Fruit fly (Drosophila melanogaster) S2 (cell line): Measurements from ENCODE around the gene CG13039.

ENCODE experiments used
- CG8478 ChIP-seq: fragments of >200 bp; optimal IDR thresholded peaks from 2 replicates; lab custom pipeline; 2018
- CTCF ChIP-seq, 2 experiments: fragments of >200 bp; optimal IDR thresholded peaks; 2 replicates each; lab custom pipeline; 2018

DNA sequence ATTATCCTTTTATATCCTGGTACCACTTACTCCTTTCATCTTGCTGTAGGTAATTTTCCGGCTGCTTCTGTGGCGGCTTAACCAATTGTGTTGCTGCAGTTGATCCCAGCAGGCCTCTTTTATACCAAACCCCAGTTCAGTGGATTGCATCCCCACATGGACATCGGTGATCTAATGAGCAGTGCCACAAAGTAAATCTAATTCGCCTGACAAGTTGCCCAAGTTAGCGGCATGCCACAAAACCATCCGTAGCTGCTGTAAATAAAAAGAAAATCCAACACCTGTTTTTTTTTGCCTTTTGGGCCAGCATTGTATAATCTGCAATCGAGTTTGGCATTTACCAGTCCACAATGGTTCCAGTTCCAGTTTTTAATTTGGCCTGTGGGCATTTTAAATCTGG lies 47.4 kb downstream of the CG13039 start, which contains the start of gene CG13050:
- TF ChIP-seq CG8478 = no peak
- TF ChIP-seq CTCF (optimal IDR thresholded peaks at IDR 0.05; lab: Kevin White, UChicago) = no peak
